Fruit fly (Drosophila melanogaster) whole organism, embryonic: ENCODE data around the gene pall.

Experiments
- Abd-B ChIP-seq: fragments of 200-800 bp; sonication (Bioruptor generic); optimal IDR thresholded peaks from 2 replicates; lab custom pipeline; 2018; ENCODE audit warnings: missing biosample characterization, mild to moderate bottlenecking, missing genetic modification characterization, moderate library complexity
- Asciz ChIP-seq: fragments of 200-800 bp; sonication (Bioruptor generic); optimal IDR thresholded peaks from 2 replicates; lab custom pipeline; 2017; ENCODE audit warnings: missing biosample characterization, mild to moderate bottlenecking, missing genetic modification characterization, missing genetic modification reagents
- BEAF-32 ChIP-seq: fragments of 200-800 bp; sonication (Bioruptor generic); optimal IDR thresholded peaks from 3 replicates; lab custom pipeline; 2017; ENCODE audit warnings: missing biosample characterization, missing genetic modification characterization, mild to moderate bottlenecking, moderate library complexity, missing genetic modification reagents
- CG10543 ChIP-seq: fragments of 200-800 bp; sonication (Bioruptor generic); optimal IDR thresholded peaks from 3 replicates; lab custom pipeline; 2017; ENCODE audit warnings: missing biosample characterization, mild to moderate bottlenecking, missing genetic modification characterization, moderate library complexity
- CG12391 ChIP-seq: fragments of 200-800 bp; sonication (Bioruptor generic); optimal IDR thresholded peaks from 3 replicates; lab custom pipeline; 2018; ENCODE audit warnings: missing biosample characterization, mild to moderate bottlenecking, missing genetic modification characterization, moderate library complexity
- CG12659 ChIP-seq: fragments of 200-800 bp; sonication (Bioruptor generic); optimal IDR thresholded peaks from 3 replicates; lab custom pipeline; 2017; ENCODE audit warnings: mild to moderate bottlenecking, missing biosample characterization, missing genetic modification reagents, missing genetic modification characterization
- CG13775 ChIP-seq: fragments of 200-800 bp; sonication (Bioruptor generic); optimal IDR thresholded peaks from 3 replicates; lab custom pipeline; 2017; ENCODE audit warnings: missing biosample characterization, mild to moderate bottlenecking, missing genetic modification characterization
- CG1602 ChIP-seq: fragments of 200-800 bp; sonication (Bioruptor generic); optimal IDR thresholded peaks from 3 replicates; lab custom pipeline; 2016; ENCODE audit warnings: missing biosample characterization, missing genetic modification characterization
- CG16813 ChIP-seq: fragments of 200-800 bp; sonication (Bioruptor generic); IDR thresholded peaks from 3 replicates; pipeline ENCODE4 v1.3.6; 2022; ENCODE audit warnings: missing biosample characterization, missing genetic modification characterization; ENCODE audit not compliant: partially characterized antibody
- CG17361 ChIP-seq: fragments of 200-800 bp; sonication (Bioruptor generic); IDR thresholded peaks from 3 replicates; pipeline ENCODE4 v1.3.6; 2022; ENCODE audit warnings: missing biosample characterization, missing genetic modification characterization
- CG2116 ChIP-seq: fragments of 200-800 bp; sonication (Bioruptor generic); optimal IDR thresholded peaks from 3 replicates; lab custom pipeline; 2018; ENCODE audit warnings: missing biosample characterization, mild to moderate bottlenecking, missing genetic modification characterization
- CG31365 ChIP-seq: fragments of 200-800 bp; sonication (Bioruptor generic); optimal IDR thresholded peaks from 2 replicates; lab custom pipeline; 2018; ENCODE audit warnings: missing biosample characterization, mild to moderate bottlenecking, missing genetic modification characterization
- CG34376 ChIP-seq: fragments of 200-800 bp; sonication (Bioruptor generic); optimal IDR thresholded peaks from 2 replicates; lab custom pipeline; 2018; ENCODE audit warnings: missing biosample characterization, mild to moderate bottlenecking, missing genetic modification characterization
- CG34422 ChIP-seq: fragments of 200-800 bp; sonication (Bioruptor generic); IDR thresholded peaks from 3 replicates; pipeline ENCODE4 v1.3.6; 2022; ENCODE audit warnings: missing biosample characterization, missing genetic modification characterization
- CG6854 ChIP-seq: fragments of 200-800 bp; sonication (Bioruptor generic); optimal IDR thresholded peaks from 3 replicates; lab custom pipeline; 2017; ENCODE audit warnings: missing biosample characterization, mild to moderate bottlenecking, missing genetic modification characterization
- CG7556 ChIP-seq: fragments of 200-800 bp; sonication (Bioruptor generic); optimal IDR thresholded peaks from 2 replicates; lab custom pipeline; 2017; ENCODE audit warnings: missing biosample characterization, mild to moderate bottlenecking, missing genetic modification characterization
- CG7928 ChIP-seq: fragments of 200-800 bp; sonication (Bioruptor generic); optimal IDR thresholded peaks from 2 replicates; lab custom pipeline; 2017; ENCODE audit warnings: missing biosample characterization, mild to moderate bottlenecking, missing genetic modification characterization
- CG9437 ChIP-seq: fragments of 200-800 bp; sonication (Bioruptor generic); optimal IDR thresholded peaks from 2 replicates; lab custom pipeline; 2018; ENCODE audit warnings: missing biosample characterization, mild to moderate bottlenecking, missing genetic modification characterization
- CG9932 ChIP-seq: fragments of 200-800 bp; sonication (Bioruptor generic); IDR thresholded peaks from 2 replicates; pipeline ENCODE4 v1.3.6; 2022; ENCODE audit warnings: missing biosample characterization, missing genetic modification characterization
- E2f2 ChIP-seq: fragments of 200-800 bp; sonication (Bioruptor generic); IDR thresholded peaks from 2 replicates; pipeline ENCODE4 v1.3.6; 2022; ENCODE audit warnings: missing biosample characterization, missing genetic modification characterization
- HLH4C ChIP-seq: fragments of 200-800 bp; sonication (Bioruptor generic); IDR thresholded peaks from 3 replicates; pipeline ENCODE4 v1.3.6; 2022; ENCODE audit warnings: missing biosample characterization, missing genetic modification characterization; ENCODE audit not compliant: partially characterized antibody
- MTF-1 ChIP-seq: fragments of 200-800 bp; sonication (Bioruptor generic); optimal IDR thresholded peaks from 2 replicates; lab custom pipeline; 2018; ENCODE audit warnings: missing biosample characterization, mild to moderate bottlenecking, missing genetic modification characterization, borderline replicate concordance
- Myb ChIP-seq: fragments of 200-800 bp; sonication (Bioruptor generic); optimal IDR thresholded peaks from 2 replicates; lab custom pipeline; 2016; ENCODE audit warnings: missing biosample characterization, missing genetic modification characterization
- NC2β ChIP-seq: fragments of 200-800 bp; sonication (Bioruptor generic); optimal IDR thresholded peaks from 2 replicates; lab custom pipeline; 2016; ENCODE audit warnings: missing biosample characterization, missing genetic modification characterization
- NfI ChIP-seq: fragments of 200-800 bp; sonication (Bioruptor generic); optimal IDR thresholded peaks from 3 replicates; lab custom pipeline; 2018; ENCODE audit warnings: missing biosample characterization, mild to moderate bottlenecking, missing genetic modification characterization, moderate library complexity
- Optix ChIP-seq: fragments of 200-800 bp; sonication (Bioruptor generic); IDR thresholded peaks from 3 replicates; pipeline ENCODE4 v1.3.6; 2022; ENCODE audit warnings: missing biosample characterization, missing genetic modification characterization
- Side ChIP-seq: fragments of 200-800 bp; sonication (Bioruptor generic); optimal IDR thresholded peaks from 2 replicates; lab custom pipeline; 2016; ENCODE audit warnings: missing biosample characterization, missing genetic modification characterization
- Six4 ChIP-seq: fragments of 200-800 bp; sonication (Bioruptor generic); optimal IDR thresholded peaks from 2 replicates; lab custom pipeline; 2016; ENCODE audit warnings: missing biosample characterization, missing genetic modification characterization
- cato ChIP-seq: fragments of 200-800 bp; sonication (Bioruptor generic); optimal IDR thresholded peaks from 2 replicates; lab custom pipeline; 2016; ENCODE audit warnings: missing biosample characterization, missing genetic modification characterization, borderline replicate concordance
- cg ChIP-seq: fragments of 200-800 bp; sonication (Bioruptor generic); optimal IDR thresholded peaks from 3 replicates; lab custom pipeline; 2019; ENCODE audit warnings: missing biosample characterization, mild to moderate bottlenecking, missing genetic modification characterization, moderate library complexity
- gem ChIP-seq: fragments of 200-800 bp; sonication (Bioruptor generic); optimal IDR thresholded peaks from 2 replicates; lab custom pipeline; 2019; ENCODE audit warnings: missing biosample characterization, mild to moderate bottlenecking, missing genetic modification characterization, moderate library complexity
- her ChIP-seq: fragments of 200-800 bp; sonication (Bioruptor generic); optimal IDR thresholded peaks from 2 replicates; lab custom pipeline; 2016; ENCODE audit warnings: missing biosample characterization, missing genetic modification characterization
- hth ChIP-seq: fragments of >200 bp; optimal IDR thresholded peaks from 2 replicates; lab custom pipeline; 2017; ENCODE audit warnings: inconsistent platforms
- ind ChIP-seq: fragments of 200-800 bp; sonication (Bioruptor generic); optimal IDR thresholded peaks from 3 replicates; lab custom pipeline; 2016; ENCODE audit warnings: missing biosample characterization, missing genetic modification characterization
- inv ChIP-seq: fragments of 200-800 bp; sonication (Bioruptor generic); IDR thresholded peaks from 2 replicates; pipeline ENCODE4 v1.3.6; 2022; ENCODE audit warnings: missing biosample characterization, missing genetic modification characterization; ENCODE audit not compliant: partially characterized antibody
- ken ChIP-seq: fragments of 200-800 bp; sonication (Bioruptor generic); IDR thresholded peaks from 3 replicates; pipeline ENCODE4 v1.3.6; 2022; ENCODE audit warnings: missing biosample characterization, missing genetic modification characterization
- lmd ChIP-seq: fragments of 200-800 bp; sonication (Bioruptor generic); IDR thresholded peaks from 2 replicates; pipeline ENCODE4 v1.3.6; 2022; ENCODE audit warnings: missing biosample characterization, missing genetic modification characterization
- mirr ChIP-seq: fragments of 200-800 bp; sonication (Bioruptor generic); optimal IDR thresholded peaks from 3 replicates; lab custom pipeline; 2018; ENCODE audit warnings: missing biosample characterization, mild to moderate bottlenecking, missing genetic modification characterization
- nerfin-2 ChIP-seq: fragments of 200-800 bp; sonication (Bioruptor generic); IDR thresholded peaks from 2 replicates; pipeline ENCODE4 v1.3.6; 2022; ENCODE audit warnings: missing biosample characterization, missing genetic modification characterization; ENCODE audit not compliant: partially characterized antibody
- nom ChIP-seq: fragments of 200-800 bp; sonication (Bioruptor generic); optimal IDR thresholded peaks from 2 replicates; lab custom pipeline; 2017; ENCODE audit warnings: missing biosample characterization, missing genetic modification characterization, mild to moderate bottlenecking, moderate library complexity, missing genetic modification reagents
- odd ChIP-seq: fragments of 200-800 bp; sonication (Bioruptor generic); optimal IDR thresholded peaks from 2 replicates; lab custom pipeline; 2017; ENCODE audit warnings: missing biosample characterization, mild to moderate bottlenecking, missing genetic modification characterization
- pfk ChIP-seq: fragments of 200-800 bp; sonication (Bioruptor generic); optimal IDR thresholded peaks from 2 replicates; lab custom pipeline; 2018; ENCODE audit warnings: missing biosample characterization, mild to moderate bottlenecking, missing genetic modification characterization, moderate library complexity
- sob ChIP-seq: fragments of 200-800 bp; sonication (Bioruptor generic); IDR thresholded peaks from 2 replicates; pipeline ENCODE4 v1.3.6; 2022; ENCODE audit warnings: missing biosample characterization, missing genetic modification characterization
- stwl ChIP-seq: fragments of 200-800 bp; sonication (Bioruptor generic); optimal IDR thresholded peaks from 3 replicates; lab custom pipeline; 2018; ENCODE audit warnings: missing biosample characterization, mild to moderate bottlenecking, missing genetic modification characterization, moderate library complexity
- trem ChIP-seq: fragments of 200-800 bp; optimal IDR thresholded peaks from 3 replicates; lab custom pipeline; 2019; ENCODE audit warnings: missing biosample characterization, mild to moderate bottlenecking, missing genetic modification characterization, moderate library complexity
- wek ChIP-seq: fragments of 200-800 bp; sonication (Bioruptor generic); optimal IDR thresholded peaks from 3 replicates; lab custom pipeline; 2018; ENCODE audit warnings: missing biosample characterization, mild to moderate bottlenecking, missing genetic modification characterization, moderate library complexity

The pall gene

DNA sequence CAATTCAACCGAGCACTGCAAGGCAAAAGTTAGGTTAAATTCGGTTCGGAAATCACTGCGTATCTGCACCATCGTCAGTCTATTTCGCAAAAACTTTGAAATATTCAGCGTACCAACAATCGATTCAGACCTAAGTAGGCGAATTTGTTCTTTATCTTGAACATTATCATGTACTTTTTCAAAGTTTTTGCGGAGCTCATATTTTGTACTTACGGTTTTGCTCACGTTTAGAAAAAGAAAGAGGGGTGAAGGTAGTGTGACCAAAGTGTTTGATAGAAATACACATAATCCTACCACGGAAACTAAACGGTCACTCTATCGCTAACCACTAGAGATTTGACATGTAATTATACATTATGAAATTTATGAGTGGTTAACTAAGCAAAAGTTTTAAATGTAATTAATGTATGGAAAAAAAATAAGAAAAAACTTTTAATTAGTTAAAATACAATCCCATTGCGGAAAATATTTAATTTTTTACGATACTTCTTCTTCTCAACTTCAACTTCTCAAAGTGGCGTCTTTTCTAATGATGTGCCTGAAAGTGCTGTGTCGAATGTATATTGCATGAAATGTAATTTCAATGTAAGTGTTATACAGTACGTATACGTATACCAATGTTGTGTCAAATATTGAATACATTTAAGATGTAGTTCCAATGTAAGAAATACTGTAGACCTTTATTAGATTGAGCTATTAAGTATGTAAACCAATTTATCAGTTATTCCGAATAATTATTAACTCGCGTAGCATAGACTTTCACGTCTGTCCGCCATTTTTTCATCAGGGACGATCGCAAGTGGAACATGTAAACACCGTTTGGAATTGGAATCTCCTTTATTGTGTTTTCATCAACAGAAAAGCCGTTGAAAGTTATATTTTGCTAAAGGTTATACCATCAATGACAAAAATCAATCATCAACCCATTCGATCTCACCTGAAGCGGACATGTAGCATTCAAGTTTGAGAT, 24.0 kb upstream of the pall start, which contains the start of gene RpS9 (continued):
- TF ChIP-seq CG2116: peak; percentile 28
- peak; percentile 42; the same call in 1 of the 2 replicates for TF ChIP-seq sob (GFP tag; lab: Robert Waterston, UW)
- no peak for TF ChIP-seq Six4 (GFP tag; lab: Kevin White, UChicago)
- TF ChIP-seq CG9932 (GFP tag; lab: Robert Waterston, UW): peak; percentile 34; the same call in 1 of the 2 replicates
- peak; percentile 14 for TF ChIP-seq Side (GFP tag; lab: Kevin White, UChicago)
- peak; percentile 4 for TF ChIP-seq CG31365 (tag; lab: Kevin White, UChicago)
- TF ChIP-seq gem (tag; lab: Kevin White, UChicago): peak; percentile 4
- no peak for TF ChIP-seq ken (GFP tag; lab: Robert Waterston, UW)
- peak; percentile 75 for TF ChIP-seq CG34376 (GFP tag; lab: Kevin White, UChicago)
- peak; percentile 26; the same call in 1 of the 2 replicates for TF ChIP-seq nerfin-2 (GFP tag; lab: Robert Waterston, UW)
- TF ChIP-seq CG9437 (GFP tag; lab: Kevin White, UChicago): peak; percentile 47
- peak; percentile 78 for TF ChIP-seq NC2β (GFP tag; lab: Kevin White, UChicago)
- TF ChIP-seq E2f2 (GFP tag; lab: Robert Waterston, UW): peak; percentile 28; the same call in 1 of the 2 replicates
- peak; percentile 22 for TF ChIP-seq Asciz
- TF ChIP-seq Myb (GFP tag; lab: Kevin White, UChicago): peak; percentile 18
- peak; percentile 26 for TF ChIP-seq BEAF-32
- TF ChIP-seq CG12659 (GFP tag; lab: Kevin White, UChicago): peak; percentile 63
- no peak for TF ChIP-seq CG6854 (GFP tag; lab: Kevin White, UChicago)
- TF ChIP-seq stwl (tag; lab: Kevin White, UChicago): peak; percentile 54
- TF ChIP-seq wek (GFP tag; lab: Kevin White, UChicago): no peak
- TF ChIP-seq MTF-1: no peak
- TF ChIP-seq CG34422 (GFP tag; lab: Robert Waterston, UW): peak; percentile 48; the same call in 1 of the 3 replicates
- peak; percentile 8 for TF ChIP-seq CG13775 (GFP tag; lab: Kevin White, UChicago)
- TF ChIP-seq CG1602: no peak
- peak; percentile 66 for TF ChIP-seq mirr (GFP tag; lab: Kevin White, UChicago)
- TF ChIP-seq CG12391: peak; percentile 45
- TF ChIP-seq Abd-B (GFP tag; lab: Kevin White, UChicago): peak; percentile 11
- TF ChIP-seq nom (GFP tag; lab: Kevin White, UChicago): peak; percentile 67
- TF ChIP-seq cg (GFP tag; lab: Kevin White, UChicago): no peak
- peak; percentile 48 for TF ChIP-seq trem
- TF ChIP-seq NfI (GFP tag; lab: Kevin White, UChicago): no peak
- TF ChIP-seq CG10543 (GFP tag; lab: Kevin White, UChicago): peak; percentile 35
- no peak for TF ChIP-seq CG7556 (GFP tag; lab: Kevin White, UChicago)
- TF ChIP-seq HLH4C (GFP tag; lab: Robert Waterston, UW): peak; percentile 37; the same call in 1 of the 3 replicates

DNA sequence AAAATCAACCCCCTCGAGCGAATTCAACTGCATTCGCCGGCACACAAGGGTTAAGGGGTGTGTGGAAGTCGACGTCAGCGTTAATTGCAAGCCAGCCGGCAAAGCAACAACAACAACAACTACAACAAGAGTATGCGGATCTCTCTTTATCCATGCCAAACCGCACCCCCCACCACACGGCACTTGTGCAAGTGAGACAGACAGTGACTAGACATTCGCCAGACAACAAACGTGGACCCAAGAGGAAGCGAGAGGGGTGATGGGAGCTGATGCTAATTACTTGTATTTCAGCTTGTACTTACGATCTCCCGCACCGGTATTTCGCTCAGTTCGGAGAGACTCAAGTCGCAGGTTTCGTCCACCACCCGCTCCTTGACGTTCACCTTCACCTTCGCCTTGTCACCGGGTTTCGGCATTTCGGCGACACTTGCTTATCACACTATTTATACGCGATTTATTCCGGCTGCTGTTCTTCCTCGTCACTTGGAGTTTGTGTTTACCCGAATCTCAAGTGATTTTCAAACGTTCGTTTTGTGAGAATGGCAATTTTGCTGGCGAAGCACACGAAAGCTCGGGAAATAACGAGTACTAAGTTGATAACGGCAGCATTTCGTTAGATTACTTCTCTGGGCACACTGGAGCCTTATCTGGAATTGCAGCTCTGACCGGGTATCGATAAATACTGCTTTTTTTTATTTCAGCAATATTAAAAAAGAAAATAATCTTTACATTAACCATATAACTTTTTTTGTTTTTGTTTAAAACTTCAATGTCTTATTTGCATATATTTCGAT, 21.6 kb upstream of the pall start, which contains the start of gene CG3408:
CG3408 (minus strand) TSS at position 547 of the 794 bp plus-strand sequence.
- TF ChIP-seq odd (GFP tag; lab: Kevin White, UChicago): no peak
- 0 out of 3 replicates have a peak, but pooled peaks have one; percentile 18 for TF ChIP-seq CG16813 (GFP tag; lab: Robert Waterston, UW)
- TF ChIP-seq her (GFP tag; lab: Kevin White, UChicago): no peak
- TF ChIP-seq lmd (GFP tag; lab: Robert Waterston, UW): no peak
- no peak for TF ChIP-seq CG7928 (GFP tag; lab: Kevin White, UChicago)
- TF ChIP-seq hth (lab: Kevin White, UChicago): no peak
- no peak for TF ChIP-seq cato (GFP tag; lab: Kevin White, UChicago)
- TF ChIP-seq inv (GFP tag; lab: Robert Waterston, UW): no peak
- TF ChIP-seq pfk: peak; percentile 14
- TF ChIP-seq Optix (GFP tag; lab: Robert Waterston, UW): 0 out of 3 replicates have a peak, but pooled peaks have one; percentile 11
- TF ChIP-seq CG17361 (GFP tag; lab: Robert Waterston, UW): no peak; the same call in 2 of the 3 replicates
- TF ChIP-seq ind (GFP tag; lab: Kevin White, UChicago): no peak
